Fruit fly (Drosophila melanogaster) whole organism, larva: Measurements from ENCODE around the gene ova.

Experiments used
- noc ChIP-seq: fragments of 200-800 bp; sonication (Bioruptor generic); optimal IDR thresholded peaks from 3 replicates; lab custom pipeline; 2019; ENCODE audit warnings: missing biosample characterization, mild to moderate bottlenecking, missing genetic modification characterization, moderate library complexity

ova gene

dm6 chr2L:10259960-10260749 lies 28.7 kb upstream of the ova start:
- no peak for TF ChIP-seq noc (tag; lab: Kevin White, UChicago)

DNA sequence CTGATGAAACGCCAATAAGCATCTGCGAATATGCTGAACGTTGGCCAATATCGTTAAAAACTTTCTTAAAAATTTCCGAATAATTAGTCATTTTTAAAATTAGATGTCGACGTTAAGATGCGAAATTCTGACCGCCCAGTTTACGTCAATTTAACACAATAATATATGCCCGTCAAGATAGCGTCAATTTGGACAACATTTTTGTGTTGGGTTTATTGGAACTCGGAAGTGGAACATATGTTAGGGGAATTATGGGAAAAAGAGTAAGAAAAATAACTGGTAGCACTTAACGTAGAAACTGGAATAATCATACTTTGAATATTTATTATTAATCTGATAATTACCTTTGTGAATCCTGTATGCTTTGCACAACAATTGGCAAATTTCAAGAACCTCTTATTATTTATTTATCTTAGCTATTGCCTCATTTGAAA lies 24.2 kb upstream of the ova start, which contains the start of gene CG5676:
Gene CG5676 (minus strand): TSS at position 167 of the 434 bp plus-strand sequence.
- TF ChIP-seq noc (tag; lab: Kevin White, UChicago) = no peak

dm6 chr2L:10251592-10251991 lies 20.1 kb upstream of the ova start, which contains the start of gene Ror:
Ror (plus strand) TSS chr2L:10251843.
- no peak for TF ChIP-seq noc (tag; lab: Kevin White, UChicago)

DNA sequence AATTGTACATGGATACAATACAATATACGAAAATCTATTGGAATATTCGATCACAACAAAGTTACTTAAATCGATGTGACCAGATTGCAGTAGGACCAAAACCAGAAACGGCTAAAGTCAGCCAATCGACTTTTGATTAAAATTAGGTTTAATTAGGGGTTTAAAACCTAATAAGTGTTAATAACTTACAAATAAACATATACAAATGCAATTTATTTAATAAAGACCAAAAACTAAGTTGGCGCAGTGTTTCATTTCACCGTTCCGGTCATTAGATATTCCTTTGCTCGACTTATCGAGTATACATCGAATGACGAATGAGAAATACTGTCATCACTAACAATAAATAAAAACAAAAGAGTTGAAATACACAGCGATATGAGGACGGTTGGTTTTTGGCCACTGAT lies 19.0 kb upstream of the ova start, which contains the start of the genes bsk and CG31717:
Gene bsk (minus strand): TSS at position 61 of the 407 bp plus-strand sequence.
Gene CG31717 (plus strand): TSS at position 297 of the 407 bp plus-strand sequence.
- no peak for TF ChIP-seq noc (tag; lab: Kevin White, UChicago)

DNA sequence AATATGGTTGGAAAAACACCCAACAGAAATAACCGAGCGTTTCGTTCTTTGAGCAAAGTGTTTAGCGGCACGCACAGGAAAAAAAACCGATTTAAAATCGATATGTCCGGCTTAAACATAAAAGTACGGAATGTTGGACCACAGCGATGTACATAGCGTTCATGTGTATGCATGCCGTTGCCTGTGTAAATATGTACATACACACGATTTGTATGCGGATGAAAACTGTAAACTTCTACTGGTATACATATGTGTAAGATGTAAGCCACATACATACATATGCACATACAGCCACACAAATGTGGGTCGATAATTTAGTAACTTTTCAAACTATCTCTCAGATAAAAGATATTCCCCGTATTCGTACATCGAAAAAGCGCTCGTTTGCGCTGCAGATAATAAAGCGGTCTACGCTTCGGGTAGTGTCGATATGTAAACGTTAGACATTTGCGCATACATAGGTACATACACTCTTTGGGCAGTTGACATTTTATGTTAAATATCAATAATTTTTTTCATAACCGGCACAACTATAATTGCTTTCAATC lies 18.2 kb upstream of the ova start:
- no peak for TF ChIP-seq noc (tag; lab: Kevin White, UChicago)

dm6 chr2L:10246785-10247190 lies 15.3 kb upstream of the ova start, which contains the start of gene chico:
chico (minus strand) TSS chr2L:10247078.
- no peak for TF ChIP-seq noc (tag; lab: Kevin White, UChicago)

DNA sequence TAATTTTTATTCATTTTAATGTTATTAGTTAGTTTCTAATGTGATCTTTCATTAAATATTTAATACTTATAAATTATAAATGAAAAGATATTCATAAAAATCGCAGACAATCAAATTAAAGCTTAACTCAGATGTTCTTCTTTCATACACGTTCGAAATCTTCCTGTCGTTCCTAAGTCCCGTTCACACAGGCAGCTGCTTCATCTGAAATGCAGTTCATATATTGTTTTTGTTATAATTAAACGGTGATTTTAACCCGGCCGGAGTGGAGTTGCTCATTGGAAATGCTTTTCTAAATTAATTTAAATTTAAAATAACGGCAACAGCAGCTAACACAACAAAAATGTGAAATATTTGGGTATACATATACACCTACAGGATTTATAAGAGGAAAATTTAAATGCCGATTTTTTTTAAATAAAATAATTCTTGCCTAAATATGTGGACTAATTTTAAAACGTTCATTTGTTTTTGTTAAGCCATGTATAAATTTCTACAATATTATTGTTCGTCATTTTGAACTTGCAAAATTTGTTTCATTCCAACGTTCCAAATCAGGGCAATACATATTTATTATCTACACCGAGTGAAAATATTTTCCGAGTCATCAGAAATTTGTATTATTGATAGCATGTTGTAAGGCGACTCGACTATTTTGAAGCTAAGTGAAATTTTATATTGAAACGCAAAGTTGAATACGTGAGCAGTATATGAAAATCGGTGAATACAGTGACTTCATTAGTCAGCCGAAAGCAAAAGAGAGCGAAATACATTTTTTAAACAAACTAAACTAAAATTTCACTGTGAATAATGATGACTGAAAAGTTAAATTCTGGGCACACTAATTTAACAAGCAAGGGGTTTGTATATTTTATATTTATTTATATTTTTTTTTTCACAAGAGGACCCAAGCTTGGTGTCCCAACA lies 7.5 kb upstream of the ova start, which contains the start of gene me31B:
Gene me31B (plus strand): TSS at position 616 of the 927 bp plus-strand sequence.
- no peak for TF ChIP-seq noc (tag; lab: Kevin White, UChicago)

- TF ChIP-seq noc (tag; lab: Kevin White, UChicago) = no peak
Measured at dm6 chr2L:10237725-10238446, 6.4 kb upstream of the ova start, which contains the start of gene mthl15. mthl15 (minus strand) TSS chr2L:10238317.

DNA sequence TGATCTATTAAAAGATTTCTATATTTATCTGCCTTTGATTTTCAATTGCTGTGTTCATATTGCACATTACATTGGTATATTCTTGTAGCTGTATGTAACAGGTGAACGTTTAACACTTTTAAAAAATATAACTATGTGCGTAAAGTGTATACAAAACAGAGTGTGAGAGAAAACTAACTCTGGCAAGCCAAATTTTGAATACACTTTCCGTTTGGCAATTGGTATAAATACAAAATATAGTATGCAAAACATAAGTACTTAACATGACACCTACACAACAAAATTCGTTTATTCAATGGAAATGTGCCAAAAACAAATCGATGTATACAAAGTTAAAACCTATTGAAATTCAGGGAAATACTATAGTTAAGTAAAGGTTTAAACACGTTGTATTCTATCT lies 1.3 kb upstream of the ova start:
- no peak for TF ChIP-seq noc (tag; lab: Kevin White, UChicago)

- no peak for TF ChIP-seq noc (tag; lab: Kevin White, UChicago)
Measured at dm6 chr2L:10232152-10232816, 792 bp upstream of the ova start, which contains the start of gene eEF1delta. eEF1delta (plus strand) TSS chr2L:10232507.

DNA sequence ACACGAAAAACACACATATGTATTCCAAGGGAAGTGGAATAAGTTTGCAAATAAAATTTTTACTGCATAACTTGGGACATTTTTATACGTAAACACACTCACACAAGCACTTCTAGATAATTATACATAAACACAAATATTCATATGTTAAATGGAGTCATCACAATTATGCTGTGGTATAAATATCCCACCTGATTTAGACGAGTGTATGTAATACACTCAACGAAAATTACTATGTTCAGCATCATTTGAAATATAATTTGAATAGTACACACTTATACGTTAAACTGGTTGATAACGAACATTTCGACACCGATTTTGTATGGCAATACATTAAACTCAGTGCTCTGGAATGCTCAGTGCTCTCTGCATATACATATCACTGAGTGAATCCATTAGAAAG lies 399 bp downstream of the ova start:
- TF ChIP-seq noc (tag; lab: Kevin White, UChicago) = no peak

dm6 chr2L:10230455-10230854 lies 1.0 kb downstream of the ova start:
- TF ChIP-seq noc (tag; lab: Kevin White, UChicago) = no peak

- TF ChIP-seq noc (tag; lab: Kevin White, UChicago) = no peak
Measured at dm6 chr2L:10226724-10227407, 4.6 kb downstream of the ova start, which contains the start of gene CG5708. CG5708 (minus strand) TSS chr2L:10226808.
